Worm (Caenorhabditis elegans) whole organism, late embryonic: ENCODE data around the gene cchl-1.

Source experiments
- ama-1 ChIP-seq: fragments of 150-350 bp; optimal IDR thresholded peaks from 2 replicates; lab custom pipeline; 2014
- gmeb-2 ChIP-seq: sonication (generic microtip); optimal IDR thresholded peaks from 2 replicates; lab custom pipeline; 2016; ENCODE audit warnings: missing genetic modification characterization, inconsistent platforms, missing compliant biosample characterization
- hlh-13 ChIP-seq: fragments of 200-800 bp; sonication (Bioruptor generic); optimal IDR thresholded peaks from 2 replicates; lab custom pipeline; 2018; ENCODE audit warnings: mild to moderate bottlenecking, missing genetic modification characterization, missing compliant biosample characterization
- nhr-11 ChIP-seq: fragments of 150-350 bp; optimal IDR thresholded peaks from 2 replicates; lab custom pipeline; 2014; ENCODE audit warnings: missing biosample characterization, missing genetic modification characterization
- pag-3 ChIP-seq: sonication (generic microtip); optimal IDR thresholded peaks from 2 replicates; lab custom pipeline; 2016; ENCODE audit warnings: missing compliant biosample characterization, missing genetic modification characterization, borderline replicate concordance
- pha-4 ChIP-seq: fragments of 150-350 bp; optimal IDR thresholded peaks from 2 replicates; lab custom pipeline; 2018; ENCODE audit warnings: missing biosample characterization, missing genetic modification reagents, missing genetic modification characterization
- pqm-1 ChIP-seq: sonication (generic microtip); optimal IDR thresholded peaks from 2 replicates; lab custom pipeline; 2016; ENCODE audit warnings: missing genetic modification characterization, missing compliant biosample characterization

- TF ChIP-seq ama-1 (lab: Kevin White, UChicago) (no peak), gmeb-2 (tag; lab: Kevin White, UChicago) (no peak), pha-4 (tag; lab: Kevin White, UChicago) (no peak), pqm-1 (tag; lab: Kevin White, UChicago) (no peak), nhr-11 (tag; lab: Kevin White, UChicago) (no peak), hlh-13 (GFP tag; lab: Kevin White, UChicago) (no peak), pag-3 (no peak)
These were observed 49.2 kb upstream of the cchl-1 start for ce11 chrII:11285282-11285933.
